Worm (Caenorhabditis elegans) whole organism, mixed stage, embryonic: ENCODE data around the gene col-126.

Experiments used
- elt-1 ChIP-seq: sonication (generic microtip); optimal IDR thresholded peaks from 2 replicates; lab custom pipeline; 2017; ENCODE audit warnings: missing genetic modification characterization, mild to moderate bottlenecking, missing compliant biosample characterization, antibody characterized with exemption, moderate library complexity, borderline replicate concordance; ENCODE audit not compliant: insufficient read depth
- elt-3 ChIP-seq: fragments of 150-350 bp; optimal IDR thresholded peaks from 2 replicates; lab custom pipeline; 2014; ENCODE audit warnings: missing biosample characterization, missing genetic modification characterization
- pha-4 ChIP-seq: fragments of 150-350 bp; optimal IDR thresholded peaks from 2 replicates; lab custom pipeline; 2018; ENCODE audit warnings: missing biosample characterization, missing genetic modification reagents, missing genetic modification characterization
- sem-2 ChIP-seq: fragments of 200-800 bp; sonication (Bioruptor generic); optimal IDR thresholded peaks from 2 replicates; lab custom pipeline; 2018; ENCODE audit warnings: mild to moderate bottlenecking, missing genetic modification characterization, missing compliant biosample characterization
- ztf-11 ChIP-seq: fragments of 150-350 bp; optimal IDR thresholded peaks from 2 replicates; lab custom pipeline; 2014; ENCODE audit warnings: missing biosample characterization, missing genetic modification characterization

DNA sequence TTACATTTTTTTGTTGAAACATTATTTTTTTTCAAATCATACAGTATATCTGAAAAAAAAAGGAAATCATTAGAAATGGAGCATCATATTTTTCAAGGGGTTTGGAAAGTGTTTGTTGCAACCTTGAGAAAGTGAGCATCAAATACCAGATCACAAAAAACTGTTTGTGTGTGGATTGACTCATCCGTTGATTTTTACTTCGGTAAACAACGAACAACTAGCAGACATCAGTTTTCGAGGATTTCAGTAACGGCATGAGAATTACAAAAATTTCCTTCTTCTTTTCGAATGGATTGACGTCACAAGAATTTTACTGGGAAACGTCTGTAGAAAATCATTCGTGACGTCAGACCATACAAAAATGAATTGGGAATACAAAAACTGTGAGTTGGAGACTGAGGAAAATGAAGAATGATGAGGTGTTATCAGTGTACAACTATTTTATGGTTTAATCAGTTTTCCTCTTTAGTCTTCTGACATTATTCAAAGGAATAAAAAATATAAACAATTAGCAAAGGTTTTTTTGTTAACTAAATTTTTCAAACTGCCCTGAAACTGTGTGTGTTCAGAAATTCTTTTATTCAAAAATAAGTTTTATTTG lies 15.1 kb upstream of the col-126 start, which contains the start of gene C05C12.4:
- TF ChIP-seq ztf-11 (tag; lab: Kevin White, UChicago): no peak
- no peak for TF ChIP-seq elt-3 (tag; lab: Kevin White, UChicago)
- TF ChIP-seq elt-1 (tag; lab: Kevin White, UChicago): no peak
- no peak for TF ChIP-seq pha-4 (tag; lab: Kevin White, UChicago)
- TF ChIP-seq sem-2 (GFP tag; lab: Kevin White, UChicago): no peak
